Worm (Caenorhabditis elegans): ENCODE data around the gene B0507.3.
A peak's percentile ranks its signal among the peaks of the same experiment; 100 is the strongest.

B0507.3 gene

ce11 chrV:8784485-8784884 is 15.8 kb downstream of the B0507.3 start:
- no peak for TF ChIP-seq mdl-1 (tag; optimal IDR thresholded peaks at IDR 0.05)
- TF ChIP-seq pha-4 (tag; optimal IDR thresholded peaks at IDR 0.05), result peak; percentile 46
- TF ChIP-seq elt-2 (tag; optimal IDR thresholded peaks at IDR 0.05), result peak; percentile 34

- TF ChIP-seq lin-15B (tag; optimal IDR thresholded peaks at IDR 0.05), result peak; percentile 10
- TF ChIP-seq hmg-11 (tag; optimal IDR thresholded peaks at IDR 0.05), result peak; percentile 51
- peak; percentile 34 for TF ChIP-seq lin-39 (tag; optimal IDR thresholded peaks at IDR 0.05)
- TF ChIP-seq jun-1 (tag; optimal IDR thresholded peaks at IDR 0.05), result no peak
- peak; percentile 52 for TF ChIP-seq elt-2 (tag; optimal IDR thresholded peaks at IDR 0.05)
- TF ChIP-seq pha-4 (tag; optimal IDR thresholded peaks at IDR 0.05), result peak; percentile 31
- peak; percentile 12 for TF ChIP-seq nfya-1 (tag; optimal IDR thresholded peaks at IDR 0.05; ENCODE audit: insufficient read depth)
- TF ChIP-seq nhr-11 (tag; optimal IDR thresholded peaks at IDR 0.05), result no peak
Observed at ce11 chrV:8785526-8785925, 16.8 kb downstream of the B0507.3 start.

ce11 chrV:8786245-8786644 is 17.5 kb downstream of the B0507.3 start, which contains the start of gene sup-37:
Gene sup-37 (plus strand): TSS chrV:8786545.
- no peak for TF ChIP-seq nfya-1 (tag; optimal IDR thresholded peaks at IDR 0.05; ENCODE audit: insufficient read depth)
- TF ChIP-seq nhr-25 (tag; optimal IDR thresholded peaks at IDR 0.05), result no peak
- TF ChIP-seq lsy-12 (tag; optimal IDR thresholded peaks at IDR 0.05), result no peak
- TF ChIP-seq pqm-1 (tag; optimal IDR thresholded peaks at IDR 0.05), result no peak
- TF ChIP-seq ztf-4 (tag; optimal IDR thresholded peaks at IDR 0.05), result no peak
- TF ChIP-seq elt-2 (tag; optimal IDR thresholded peaks at IDR 0.05), result no peak
- no peak for TF ChIP-seq ceh-82 (tag; optimal IDR thresholded peaks at IDR 0.05)
- TF ChIP-seq fkh-10 (GFP tag; optimal IDR thresholded peaks at IDR 0.05), result no peak

- TF ChIP-seq snpc-4 (tag; optimal IDR thresholded peaks at IDR 0.05) (no peak), nhr-25 (tag; optimal IDR thresholded peaks at IDR 0.05) (no peak), fkh-2 (tag; optimal IDR thresholded peaks at IDR 0.05) (no peak), mdl-1 (tag; optimal IDR thresholded peaks at IDR 0.05) (no peak), sea-2 (GFP tag; optimal IDR thresholded peaks at IDR 0.05) (no peak), ceh-82 (tag; optimal IDR thresholded peaks at IDR 0.05) (no peak), hmg-11 (tag; optimal IDR thresholded peaks at IDR 0.05) (no peak), egl-27 (tag; optimal IDR thresholded peaks at IDR 0.05) (no peak), ama-1 (optimal IDR thresholded peaks at IDR 0.05) (no peak), ceh-16 (tag; optimal IDR thresholded peaks at IDR 0.05) (no peak), nhr-43 (tag; optimal IDR thresholded peaks at IDR 0.05; ENCODE audit: poor library complexity, severe bottlenecking) (no peak), ztf-11 (tag; optimal IDR thresholded peaks at IDR 0.05) (no peak), nhr-76 (tag; optimal IDR thresholded peaks at IDR 0.05) (no peak), tbx-2 (tag; optimal IDR thresholded peaks at IDR 0.05) (no peak), jun-1 (tag; optimal IDR thresholded peaks at IDR 0.05) (no peak)
Observed at ce11 chrV:8789345-8789744, 20.6 kb downstream of the B0507.3 start.

- TF ChIP-seq ceh-82 (tag; optimal IDR thresholded peaks at IDR 0.05), result no peak
- no peak for TF ChIP-seq daf-12 (tag; optimal IDR thresholded peaks at IDR 0.05)
- TF ChIP-seq elt-2 (tag; optimal IDR thresholded peaks at IDR 0.05), result no peak
- no peak for TF ChIP-seq nhr-43 (tag; optimal IDR thresholded peaks at IDR 0.05; ENCODE audit: poor library complexity, severe bottlenecking)
- TF ChIP-seq nfya-1 (tag; optimal IDR thresholded peaks at IDR 0.05; ENCODE audit: insufficient read depth), result no peak
- no peak for TF ChIP-seq eor-1 (tag; optimal IDR thresholded peaks at IDR 0.05)
- TF ChIP-seq ZK546.5 (tag; optimal IDR thresholded peaks at IDR 0.05), result no peak
- TF ChIP-seq egl-27 (tag; optimal IDR thresholded peaks at IDR 0.05), result no peak
- TF ChIP-seq nhr-67 (tag; optimal IDR thresholded peaks at IDR 0.05), result no peak
- no peak for TF ChIP-seq nhr-23 (tag; optimal IDR thresholded peaks at IDR 0.05)
- no peak for TF ChIP-seq pha-4 (tag; optimal IDR thresholded peaks at IDR 0.05)
- TF ChIP-seq fos-1 (tag; optimal IDR thresholded peaks at IDR 0.05), result no peak
- no peak for TF ChIP-seq pqm-1 (tag; optimal IDR thresholded peaks at IDR 0.05)
- no peak for TF ChIP-seq nhr-237 (tag; optimal IDR thresholded peaks at IDR 0.05)
Observed at ce11 chrV:8792814-8793213, 24.1 kb downstream of the B0507.3 start.

- peak; percentile 53 for TF ChIP-seq elt-2 (tag; optimal IDR thresholded peaks at IDR 0.05)
- no peak for TF ChIP-seq nfya-1 (tag; optimal IDR thresholded peaks at IDR 0.05; ENCODE audit: insufficient read depth)
- TF ChIP-seq nhr-77 (tag; optimal IDR thresholded peaks at IDR 0.05), result no peak
- TF ChIP-seq fkh-10 (GFP tag; optimal IDR thresholded peaks at IDR 0.05), result no peak
- no peak for TF ChIP-seq nhr-12 (tag; optimal IDR thresholded peaks at IDR 0.05)
- TF ChIP-seq jun-1 (tag; optimal IDR thresholded peaks at IDR 0.05), result no peak
- no peak for TF ChIP-seq aly-2 (tag; optimal IDR thresholded peaks at IDR 0.05)
- no peak for TF ChIP-seq ceh-28 (tag; optimal IDR thresholded peaks at IDR 0.05)
- TF ChIP-seq ztf-4 (tag; optimal IDR thresholded peaks at IDR 0.05), result no peak
- TF ChIP-seq tbx-2 (tag; optimal IDR thresholded peaks at IDR 0.05), result no peak
- no peak for TF ChIP-seq fkh-2 (tag; optimal IDR thresholded peaks at IDR 0.05)
- TF ChIP-seq pqm-1 (tag; optimal IDR thresholded peaks at IDR 0.05), result peak; percentile 86
Observed at ce11 chrV:8795499-8795898, 26.8 kb downstream of the B0507.3 start.
